ENCODE assay signal across 1 fruit fly cellular context in genomic region chrX:6803312-6803794, dm6.
TF ChIP-seq lines count a peak whose summit lies in the region.

Gene C3G (minus strand): TSS chrX:6803593.
Gene pod1 (plus strand): TSS chrX:6803684.

TF ChIP-seq in whole organism, embryonic, 481 proteins besides CTCF, POLR2A, EP300 and RAD21 (continued from another document and continues in another):
- no peak for TF ChIP-seq CG8478 (optimal IDR thresholded peaks at IDR 0.05; lab: Kevin White, UChicago)
- TF ChIP-seq CG3838 (GFP tag; optimal IDR thresholded peaks at IDR 0.05; lab: Kevin White, UChicago), result no peak
- TF ChIP-seq Fer1 (GFP tag; optimal IDR thresholded peaks at IDR 0.05; lab: Kevin White, UChicago), result peak; percentile 15
- peak; percentile 58 for TF ChIP-seq sug (tag; optimal IDR thresholded peaks at IDR 0.05; lab: Kevin White, UChicago)
- TF ChIP-seq Tbp (GFP tag; optimal IDR thresholded peaks at IDR 0.05; lab: Kevin White, UChicago), result no peak
- TF ChIP-seq dimm (GFP tag; IDR thresholded peaks at IDR 0.05; lab: Robert Waterston, UW), result no peak
- no peak for TF ChIP-seq CG7357 (GFP tag; IDR thresholded peaks at IDR 0.05; lab: Robert Waterston, UW)
- peak; percentile 66 for TF ChIP-seq CG10267 (tag; optimal IDR thresholded peaks at IDR 0.05; lab: Kevin White, UChicago)
- peak; percentile 96 for TF ChIP-seq Scr (GFP tag; IDR thresholded peaks at IDR 0.05; lab: Robert Waterston, UW; ENCODE audit: partially characterized antibody)
- TF ChIP-seq Chrac-16 (GFP tag; optimal IDR thresholded peaks at IDR 0.05; lab: Kevin White, UChicago), result peak; percentile 31
- peak; percentile 100 for TF ChIP-seq Sry-δ (GFP tag; optimal IDR thresholded peaks at IDR 0.05; lab: Kevin White, UChicago)
- TF ChIP-seq B-H2 (GFP tag; optimal IDR thresholded peaks at IDR 0.05; lab: Kevin White, UChicago), result peak; percentile 48
- no peak for TF ChIP-seq Deaf1 (tag; optimal IDR thresholded peaks at IDR 0.05; lab: Kevin White, UChicago)
- no peak for TF ChIP-seq cato (GFP tag; optimal IDR thresholded peaks at IDR 0.05; lab: Kevin White, UChicago; ENCODE audit: borderline replicate concordance)
- peak; percentile 88 for TF ChIP-seq gfzf (GFP tag; optimal IDR thresholded peaks at IDR 0.05; lab: Kevin White, UChicago)
- no peak for TF ChIP-seq CG4820 (GFP tag; optimal IDR thresholded peaks at IDR 0.05; lab: Kevin White, UChicago)
- peak; percentile 28; the same call in 1 of the 2 replicates for TF ChIP-seq sob (GFP tag; IDR thresholded peaks at IDR 0.05; lab: Robert Waterston, UW)
- TF ChIP-seq hkb (optimal IDR thresholded peaks at IDR 0.05; lab: Kevin White, UChicago), result no peak
- no peak for TF ChIP-seq hkb (GFP tag; IDR thresholded peaks at IDR 0.05; lab: Robert Waterston, UW)
- no peak for TF ChIP-seq eyg (GFP tag; optimal IDR thresholded peaks at IDR 0.05; lab: Kevin White, UChicago)
- no peak for TF ChIP-seq HHEX (GFP tag; optimal IDR thresholded peaks at IDR 0.05; lab: Kevin White, UChicago)
- peak; percentile 73 for TF ChIP-seq Dp (GFP tag; optimal IDR thresholded peaks at IDR 0.05; lab: Kevin White, UChicago)
- no peak for TF ChIP-seq CG10366 (GFP tag; IDR thresholded peaks at IDR 0.05; lab: Robert Waterston, UW)
- TF ChIP-seq CG17361 (GFP tag; IDR thresholded peaks at IDR 0.05; lab: Robert Waterston, UW), result no peak
- TF ChIP-seq D (optimal IDR thresholded peaks at IDR 0.05; lab: Kevin White, UChicago), result no peak
- no peak for TF ChIP-seq D (GFP tag; optimal IDR thresholded peaks at IDR 0.05; lab: Kevin White, UChicago)
- TF ChIP-seq Ptx1 (GFP tag; IDR thresholded peaks at IDR 0.05; lab: Robert Waterston, UW), result peak; percentile 18; the same call in 1 of the 2 replicates
- TF ChIP-seq maf-S (GFP tag; optimal IDR thresholded peaks at IDR 0.05; lab: Kevin White, UChicago), result no peak
- TF ChIP-seq slp2 (GFP tag; optimal IDR thresholded peaks at IDR 0.05; lab: Kevin White, UChicago), result no peak
- peak; percentile 81 for TF ChIP-seq CG12659 (GFP tag; optimal IDR thresholded peaks at IDR 0.05; lab: Kevin White, UChicago)
- TF ChIP-seq bcd (GFP tag; optimal IDR thresholded peaks at IDR 0.05; lab: Kevin White, UChicago), result peak; percentile 4
- TF ChIP-seq row (GFP tag; IDR thresholded peaks at IDR 0.05; lab: Robert Waterston, UW), result peak; percentile 71
- TF ChIP-seq CG43689 (GFP tag; IDR thresholded peaks at IDR 0.05; lab: Robert Waterston, UW), result no peak
- no peak for TF ChIP-seq bsh (GFP tag; optimal IDR thresholded peaks at IDR 0.05; lab: Kevin White, UChicago)
- TF ChIP-seq dmrt11E (tag; optimal IDR thresholded peaks at IDR 0.05; lab: Kevin White, UChicago), result no peak
- no peak for TF ChIP-seq Kr (GFP tag; optimal IDR thresholded peaks at IDR 0.05; lab: Kevin White, UChicago)
- TF ChIP-seq CG6254 (GFP tag; optimal IDR thresholded peaks at IDR 0.05; lab: Kevin White, UChicago), result no peak
- TF ChIP-seq CG6765 (GFP tag; optimal IDR thresholded peaks at IDR 0.05; lab: Kevin White, UChicago), result no peak
- TF ChIP-seq CG14710 (tag; optimal IDR thresholded peaks at IDR 0.05; lab: Kevin White, UChicago), result peak; percentile 55
- no peak for TF ChIP-seq fd3F (GFP tag; optimal IDR thresholded peaks at IDR 0.05; lab: Kevin White, UChicago)
- peak; percentile 7 for TF ChIP-seq scrt (GFP tag; optimal IDR thresholded peaks at IDR 0.05; lab: Kevin White, UChicago)
- TF ChIP-seq CG1792 (GFP tag; optimal IDR thresholded peaks at IDR 0.05; lab: Kevin White, UChicago), result peak; percentile 18
- TF ChIP-seq CG14965 (GFP tag; optimal IDR thresholded peaks at IDR 0.05; lab: Kevin White, UChicago; ENCODE audit: borderline replicate concordance), result no peak
- TF ChIP-seq tap (tag; optimal IDR thresholded peaks at IDR 0.05; lab: Kevin White, UChicago), result no peak
- TF ChIP-seq CG3163 (GFP tag; optimal IDR thresholded peaks at IDR 0.05; lab: Kevin White, UChicago), result no peak
- peak; percentile 41 for TF ChIP-seq stwl (tag; optimal IDR thresholded peaks at IDR 0.05; lab: Kevin White, UChicago)
- no peak for TF ChIP-seq da (GFP tag; optimal IDR thresholded peaks at IDR 0.05; lab: Kevin White, UChicago)
- no peak for TF ChIP-seq HLH54F (GFP tag; optimal IDR thresholded peaks at IDR 0.05; lab: Kevin White, UChicago)
- TF ChIP-seq pb (GFP tag; optimal IDR thresholded peaks at IDR 0.05; lab: Kevin White, UChicago), result peak; percentile 26
- no peak for TF ChIP-seq Elba2 (GFP tag; optimal IDR thresholded peaks at IDR 0.05; lab: Kevin White, UChicago)
- TF ChIP-seq wdn (GFP tag; IDR thresholded peaks at IDR 0.05; lab: Robert Waterston, UW), result no peak
- no peak for TF ChIP-seq wek (GFP tag; optimal IDR thresholded peaks at IDR 0.05; lab: Kevin White, UChicago)
- peak; percentile 96 for TF ChIP-seq CG13287 (GFP tag; IDR thresholded peaks at IDR 0.05; lab: Robert Waterston, UW; ENCODE audit: partially characterized antibody)
- peak; percentile 68 for TF ChIP-seq mam (GFP tag; optimal IDR thresholded peaks at IDR 0.05; lab: Kevin White, UChicago)
- peak; percentile 97 for TF ChIP-seq mld (GFP tag; IDR thresholded peaks at IDR 0.05; lab: Robert Waterston, UW; ENCODE audit: partially characterized antibody)
- TF ChIP-seq E2f1 (GFP tag; IDR thresholded peaks at IDR 0.05; lab: Robert Waterston, UW), result no peak
- peak; percentile 43 for TF ChIP-seq Hsf (GFP tag; optimal IDR thresholded peaks at IDR 0.05; lab: Kevin White, UChicago)
- no peak for TF ChIP-seq zen (tag; optimal IDR thresholded peaks at IDR 0.05; lab: Kevin White, UChicago)
- TF ChIP-seq ro (GFP tag; IDR thresholded peaks at IDR 0.05; lab: Robert Waterston, UW), result no peak
- TF ChIP-seq CG11695 (GFP tag; IDR thresholded peaks at IDR 0.05; lab: Robert Waterston, UW), result no peak
- TF ChIP-seq CG18599 (GFP tag; optimal IDR thresholded peaks at IDR 0.05; lab: Kevin White, UChicago), result no peak
- no peak for TF ChIP-seq sisA (GFP tag; IDR thresholded peaks at IDR 0.05; lab: Robert Waterston, UW)
- TF ChIP-seq jumu (GFP tag; optimal IDR thresholded peaks at IDR 0.05; lab: Kevin White, UChicago), result peak; percentile 42
- no peak for TF ChIP-seq CG10321 (GFP tag; IDR thresholded peaks at IDR 0.05; lab: Robert Waterston, UW)
- TF ChIP-seq CHES-1-like (GFP tag; optimal IDR thresholded peaks at IDR 0.05; lab: Kevin White, UChicago), result peak; percentile 70
- no peak for TF ChIP-seq Oli (tag; optimal IDR thresholded peaks at IDR 0.05; lab: Kevin White, UChicago)
- TF ChIP-seq ind (GFP tag; optimal IDR thresholded peaks at IDR 0.05; lab: Kevin White, UChicago), result peak; percentile 17
- peak; percentile 60 for TF ChIP-seq CG3847 (GFP tag; IDR thresholded peaks at IDR 0.05; lab: Robert Waterston, UW)
- no peak for TF ChIP-seq CG4328 (GFP tag; optimal IDR thresholded peaks at IDR 0.05; lab: Kevin White, UChicago)
- peak in 1 of 2 experiments; percentile 26 for TF ChIP-seq crp (GFP tag; optimal IDR thresholded peaks at IDR 0.05; lab: Kevin White, UChicago)
- no peak for TF ChIP-seq CG34422 (GFP tag; IDR thresholded peaks at IDR 0.05; lab: Robert Waterston, UW)
- TF ChIP-seq Ravus (GFP tag; IDR thresholded peaks at IDR 0.05; lab: Robert Waterston, UW), result no peak
- no peak for TF ChIP-seq CG14441 (GFP tag; IDR thresholded peaks at IDR 0.05; lab: Robert Waterston, UW)
- peak; percentile 38 for TF ChIP-seq Dad (GFP tag; optimal IDR thresholded peaks at IDR 0.05; lab: Kevin White, UChicago)
- no peak for TF ChIP-seq lov (optimal IDR thresholded peaks at IDR 0.05; lab: Kevin White, UChicago)
- no peak for TF ChIP-seq lov (GFP tag; IDR thresholded peaks at IDR 0.05; lab: Robert Waterston, UW)
- TF ChIP-seq Dbx (GFP tag; IDR thresholded peaks at IDR 0.05; lab: Robert Waterston, UW), result peak; percentile 77
- TF ChIP-seq Sry-β (GFP tag; optimal IDR thresholded peaks at IDR 0.05; lab: Kevin White, UChicago), result peak; percentile 26
- TF ChIP-seq dysf (GFP tag; IDR thresholded peaks at IDR 0.05; lab: Robert Waterston, UW), result no peak
- TF ChIP-seq slbo (GFP tag; IDR thresholded peaks at IDR 0.05; lab: Robert Waterston, UW), result peak; percentile 62
- no peak for TF ChIP-seq CG1529 (GFP tag; optimal IDR thresholded peaks at IDR 0.05; lab: Kevin White, UChicago)
- peak; percentile 47 for TF ChIP-seq pho (GFP tag; optimal IDR thresholded peaks at IDR 0.05; lab: Kevin White, UChicago)
- TF ChIP-seq CG3407 (GFP tag; optimal IDR thresholded peaks at IDR 0.05; lab: Kevin White, UChicago), result no peak
- TF ChIP-seq sim (GFP tag; IDR thresholded peaks at IDR 0.05; lab: Robert Waterston, UW), result no peak
- no peak for TF ChIP-seq CG10565 (GFP tag; optimal IDR thresholded peaks at IDR 0.05; lab: Kevin White, UChicago)
- peak; percentile 11 for TF ChIP-seq CG8944 (GFP tag; optimal IDR thresholded peaks at IDR 0.05; lab: Kevin White, UChicago)
- TF ChIP-seq Dip2 (GFP tag; IDR thresholded peaks at IDR 0.05; lab: Robert Waterston, UW), result no peak
- TF ChIP-seq CG13424 (tag; optimal IDR thresholded peaks at IDR 0.05; lab: Kevin White, UChicago), result peak; percentile 16
- TF ChIP-seq sens-2 (GFP tag; IDR thresholded peaks at IDR 0.05; lab: Robert Waterston, UW), result no peak
- peak; percentile 58 for TF ChIP-seq CG12391 (tag; optimal IDR thresholded peaks at IDR 0.05; lab: Kevin White, UChicago)
- no peak for TF ChIP-seq yki (optimal IDR thresholded peaks at IDR 0.05; lab: Kevin White, UChicago)
- TF ChIP-seq lilli (GFP tag; optimal IDR thresholded peaks at IDR 0.05; lab: Kevin White, UChicago), result peak; percentile 54
- peak; percentile 7 for TF ChIP-seq caup (GFP tag; optimal IDR thresholded peaks at IDR 0.05; lab: Kevin White, UChicago; ENCODE audit: severe bottlenecking)
- TF ChIP-seq CG6175 (GFP tag; IDR thresholded peaks at IDR 0.05; lab: Robert Waterston, UW), result no peak
- TF ChIP-seq CG13624 (GFP tag; optimal IDR thresholded peaks at IDR 0.05; lab: Kevin White, UChicago), result peak; percentile 78
- TF ChIP-seq CG9932 (GFP tag; IDR thresholded peaks at IDR 0.05; lab: Robert Waterston, UW), result peak; percentile 84
- TF ChIP-seq BtbVII (GFP tag; optimal IDR thresholded peaks at IDR 0.05; lab: Kevin White, UChicago), result no peak
- TF ChIP-seq p53 (GFP tag; optimal IDR thresholded peaks at IDR 0.05; lab: Kevin White, UChicago), result peak; percentile 40
- peak; percentile 11 for TF ChIP-seq abd-A (tag; optimal IDR thresholded peaks at IDR 0.05; lab: Kevin White, UChicago)
- no peak for TF ChIP-seq az2 (GFP tag; optimal IDR thresholded peaks at IDR 0.05; lab: Kevin White, UChicago)
- no peak for TF ChIP-seq GATAe (GFP tag; conservative IDR thresholded peaks at IDR 0.05; lab: Robert Waterston, UW)
- no peak for TF ChIP-seq CG15696 (tag; optimal IDR thresholded peaks at IDR 0.05; lab: Kevin White, UChicago)
- no peak for TF ChIP-seq Nf-YA (GFP tag; IDR thresholded peaks at IDR 0.05; lab: Robert Waterston, UW)
- no peak for TF ChIP-seq NfI (GFP tag; optimal IDR thresholded peaks at IDR 0.05; lab: Kevin White, UChicago)
- TF ChIP-seq chm (GFP tag; IDR thresholded peaks at IDR 0.05; lab: Robert Waterston, UW), result no peak
- no peak for TF ChIP-seq crol (GFP tag; IDR thresholded peaks at IDR 0.05; lab: Robert Waterston, UW)
- peak; percentile 58 for TF ChIP-seq sd (tag; optimal IDR thresholded peaks at IDR 0.05; lab: Kevin White, UChicago)
- TF ChIP-seq CG31365 (tag; optimal IDR thresholded peaks at IDR 0.05; lab: Kevin White, UChicago), result no peak
- TF ChIP-seq H15 (GFP tag; IDR thresholded peaks at IDR 0.05; lab: Robert Waterston, UW), result no peak
- TF ChIP-seq Dref (GFP tag; IDR thresholded peaks at IDR 0.05; lab: Robert Waterston, UW), result peak; percentile 99
- TF ChIP-seq H2.0 (GFP tag; IDR thresholded peaks at IDR 0.05; lab: Robert Waterston, UW), result no peak
- TF ChIP-seq bigmax (GFP tag; optimal IDR thresholded peaks at IDR 0.05; lab: Kevin White, UChicago), result no peak
- no peak for TF ChIP-seq CG8388 (GFP tag; optimal IDR thresholded peaks at IDR 0.05; lab: Kevin White, UChicago)
- peak; percentile 88 for TF ChIP-seq sens (GFP tag; lab: Kevin White, UChicago)
- TF ChIP-seq Dfd (GFP tag; optimal IDR thresholded peaks at IDR 0.05; lab: Kevin White, UChicago), result no peak
- TF ChIP-seq CG6854 (GFP tag; optimal IDR thresholded peaks at IDR 0.05; lab: Kevin White, UChicago), result no peak
- peak; percentile 32 for TF ChIP-seq sqz (GFP tag; optimal IDR thresholded peaks at IDR 0.05; lab: Kevin White, UChicago)
- no peak for TF ChIP-seq Atf-2 (GFP tag; optimal IDR thresholded peaks at IDR 0.05; lab: Kevin White, UChicago)
- TF ChIP-seq CG31441 (GFP tag; IDR thresholded peaks at IDR 0.05; lab: Robert Waterston, UW), result peak; percentile 43; the same call in 1 of the 2 replicates
- no peak for TF ChIP-seq usp (GFP tag; optimal IDR thresholded peaks at IDR 0.05; lab: Kevin White, UChicago)
- peak; percentile 99 for TF ChIP-seq CG6791 (GFP tag; IDR thresholded peaks at IDR 0.05; lab: Robert Waterston, UW; ENCODE audit: partially characterized antibody)
- TF ChIP-seq lbe (GFP tag; optimal IDR thresholded peaks at IDR 0.05; lab: Kevin White, UChicago), result peak; percentile 32
- TF ChIP-seq Dll (GFP tag; IDR thresholded peaks at IDR 0.05; lab: Robert Waterston, UW; ENCODE audit: partially characterized antibody), result peak; percentile 94
- TF ChIP-seq salm (tag; optimal IDR thresholded peaks at IDR 0.05; lab: Kevin White, UChicago), result no peak
- no peak for TF ChIP-seq Dek (tag; optimal IDR thresholded peaks at IDR 0.05; lab: Kevin White, UChicago)
- no peak for TF ChIP-seq CG17359 (tag; optimal IDR thresholded peaks at IDR 0.05; lab: Kevin White, UChicago)
- peak; percentile 15 for TF ChIP-seq YL-1 (GFP tag; optimal IDR thresholded peaks at IDR 0.05; lab: Kevin White, UChicago)
- peak; percentile 98 for TF ChIP-seq chinmo (GFP tag; IDR thresholded peaks at IDR 0.05; lab: Robert Waterston, UW; ENCODE audit: partially characterized antibody)
- TF ChIP-seq al (GFP tag; IDR thresholded peaks at IDR 0.05; lab: Robert Waterston, UW), result 0 out of 2 replicates have a peak, but pooled peaks have one; percentile 14
- TF ChIP-seq gsb-n (tag; optimal IDR thresholded peaks at IDR 0.05; lab: Kevin White, UChicago), result no peak
- TF ChIP-seq CG2202 (tag; optimal IDR thresholded peaks at IDR 0.05; lab: Kevin White, UChicago), result no peak
- TF ChIP-seq B-H1 (GFP tag; IDR thresholded peaks at IDR 0.05; lab: Robert Waterston, UW), result no peak
- TF ChIP-seq CG17802 (tag; optimal IDR thresholded peaks at IDR 0.05; lab: Kevin White, UChicago), result no peak
- no peak for TF ChIP-seq CG11085 (GFP tag; IDR thresholded peaks at IDR 0.05; lab: Robert Waterston, UW)
- TF ChIP-seq nerfin-1 (tag; optimal IDR thresholded peaks at IDR 0.05; lab: Kevin White, UChicago), result peak; percentile 23
- no peak for TF ChIP-seq CG16863 (GFP tag; optimal IDR thresholded peaks at IDR 0.05; lab: Kevin White, UChicago)
- TF ChIP-seq crc (GFP tag; optimal IDR thresholded peaks at IDR 0.05; lab: Kevin White, UChicago), result no peak
